Fruit fly (Drosophila melanogaster): Measurements from ENCODE around the gene Reps.
A peak's percentile ranks its signal among the peaks of the same experiment; 100 is the strongest.

Reps gene

dm6 chr2L:11065932-11066823 is 40.3 kb downstream of the Reps start (continued):
- no peak for TF ChIP-seq CG17802 (tag; optimal IDR thresholded peaks at IDR 0.05)
- TF ChIP-seq CG13775 (GFP tag; optimal IDR thresholded peaks at IDR 0.05), result no peak
- no peak for TF ChIP-seq CG30431 (GFP tag; optimal IDR thresholded peaks at IDR 0.05)
- no peak for TF ChIP-seq CG3995 (GFP tag; optimal IDR thresholded peaks at IDR 0.05)
- TF ChIP-seq seq (GFP tag; IDR thresholded peaks at IDR 0.05), result peak; percentile 29; the same call in 1 of the 2 replicates
- TF ChIP-seq CG18619 (GFP tag; optimal IDR thresholded peaks at IDR 0.05), result no peak
- TF ChIP-seq CG12155 (GFP tag; optimal IDR thresholded peaks at IDR 0.05), result no peak
- peak; percentile 83 for TF ChIP-seq sens (GFP tag)
- no peak for TF ChIP-seq Ssrp (tag; optimal IDR thresholded peaks at IDR 0.05)
- no peak for TF ChIP-seq Spps (tag; optimal IDR thresholded peaks at IDR 0.05)
- no peak for TF ChIP-seq tll (GFP tag; optimal IDR thresholded peaks at IDR 0.05)
- TF ChIP-seq trem (tag; optimal IDR thresholded peaks at IDR 0.05), result no peak
- TF ChIP-seq fd96Cb (tag; optimal IDR thresholded peaks at IDR 0.05), result no peak
- no peak for TF ChIP-seq Gsc (GFP tag; IDR thresholded peaks at IDR 0.05)
- no peak for TF ChIP-seq ftz-f1 (GFP tag; optimal IDR thresholded peaks at IDR 0.05)
- no peak for TF ChIP-seq Lpt (GFP tag; optimal IDR thresholded peaks at IDR 0.05)
- no peak for TF ChIP-seq pros (GFP tag; optimal IDR thresholded peaks at IDR 0.05)
- TF ChIP-seq usp (GFP tag; optimal IDR thresholded peaks at IDR 0.05), result no peak
- no peak for TF ChIP-seq gcm2 (GFP tag; optimal IDR thresholded peaks at IDR 0.05)
- peak; percentile 2 for TF ChIP-seq CG7839 (tag; optimal IDR thresholded peaks at IDR 0.05)
- TF ChIP-seq CG9609 (GFP tag; optimal IDR thresholded peaks at IDR 0.05), result no peak
- no peak for TF ChIP-seq Chrac-16 (GFP tag; optimal IDR thresholded peaks at IDR 0.05)
- TF ChIP-seq CG7987 (GFP tag; optimal IDR thresholded peaks at IDR 0.05), result no peak
- peak; percentile 50; the same call in 2 of the 3 replicates for TF ChIP-seq dysf (GFP tag; IDR thresholded peaks at IDR 0.05)
- no peak for TF ChIP-seq fd64A (GFP tag; optimal IDR thresholded peaks at IDR 0.05)
- TF ChIP-seq phol (tag; optimal IDR thresholded peaks at IDR 0.05), result peak; percentile 1
- no peak for TF ChIP-seq exex (tag; optimal IDR thresholded peaks at IDR 0.05)
- no peak for TF ChIP-seq sug (tag; optimal IDR thresholded peaks at IDR 0.05)
- TF ChIP-seq CG11504 (tag; optimal IDR thresholded peaks at IDR 0.05), result no peak
- no peak for TF ChIP-seq psq (GFP tag; optimal IDR thresholded peaks at IDR 0.05)
- TF ChIP-seq dan (GFP tag; IDR thresholded peaks at IDR 0.05), result no peak
- TF ChIP-seq schlank (tag; optimal IDR thresholded peaks at IDR 0.05), result no peak
- no peak for TF ChIP-seq caup (GFP tag; optimal IDR thresholded peaks at IDR 0.05; ENCODE audit: severe bottlenecking)
- TF ChIP-seq Dek (tag; optimal IDR thresholded peaks at IDR 0.05), result no peak
- no peak for TF ChIP-seq CG17568 (GFP tag; optimal IDR thresholded peaks at IDR 0.05)
- no peak for TF ChIP-seq CG4360 (GFP tag; IDR thresholded peaks at IDR 0.05)
- TF ChIP-seq Aef1 (GFP tag; IDR thresholded peaks at IDR 0.05), result no peak
- no peak for TF ChIP-seq CG16813 (GFP tag; IDR thresholded peaks at IDR 0.05; ENCODE audit: partially characterized antibody)
- no peak for TF ChIP-seq D19B (GFP tag; optimal IDR thresholded peaks at IDR 0.05)
- no peak for TF ChIP-seq D (optimal IDR thresholded peaks at IDR 0.05)
- no peak for TF ChIP-seq D (GFP tag; optimal IDR thresholded peaks at IDR 0.05)
- TF ChIP-seq CG34224 (GFP tag; IDR thresholded peaks at IDR 0.05; ENCODE audit: partially characterized antibody), result no peak
- TF ChIP-seq dmrt99B (tag; optimal IDR thresholded peaks at IDR 0.05), result peak; percentile 34
- TF ChIP-seq sd (tag; optimal IDR thresholded peaks at IDR 0.05), result peak; percentile 51
- peak; percentile 6 for TF ChIP-seq CG7928 (GFP tag; optimal IDR thresholded peaks at IDR 0.05)
- TF ChIP-seq Blimp-1 (GFP tag; optimal IDR thresholded peaks at IDR 0.05), result peak; percentile 5
- no peak for TF ChIP-seq TFAM (GFP tag; optimal IDR thresholded peaks at IDR 0.05)
- no peak for TF ChIP-seq gfzf (GFP tag; optimal IDR thresholded peaks at IDR 0.05)
- TF ChIP-seq Doc3 (GFP tag; IDR thresholded peaks at IDR 0.05; ENCODE audit: partially characterized antibody), result no peak

Measured in whole organism, embryonic.